Worm (Caenorhabditis elegans) whole organism, dauer: ENCODE measurements around the gene cdk-5.

Source experiments
- unc-62 ChIP-seq: sonication (generic microtip); optimal IDR thresholded peaks from 2 replicates; lab custom pipeline; 2017; ENCODE audit warnings: missing biosample characterization, missing genetic modification reagents, missing genetic modification characterization

Gene cdk-5

DNA sequence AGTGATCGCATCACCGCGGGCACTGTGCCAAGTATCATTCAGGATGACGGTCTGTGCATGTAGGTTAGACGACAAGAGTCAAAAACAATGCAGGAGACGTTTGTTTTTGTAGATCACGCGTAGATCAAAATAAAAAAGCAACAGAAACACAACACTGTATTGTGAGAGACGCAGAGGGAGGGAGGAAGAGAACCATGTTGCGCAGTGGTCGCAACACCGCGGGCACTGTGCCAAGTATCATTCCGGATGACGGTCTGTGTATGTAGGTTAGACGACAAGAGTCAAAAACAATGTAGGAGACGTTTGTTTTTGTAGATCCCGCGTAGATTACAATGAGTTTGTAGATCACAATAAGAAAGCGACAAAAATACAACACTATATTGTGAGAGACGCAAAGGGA is 47.2 kb downstream of the cdk-5 start:
- TF ChIP-seq unc-62 = no peak
